Worm (Caenorhabditis elegans): ENCODE data around the gene R07E4.5.

The R07E4.5 gene

DNA sequence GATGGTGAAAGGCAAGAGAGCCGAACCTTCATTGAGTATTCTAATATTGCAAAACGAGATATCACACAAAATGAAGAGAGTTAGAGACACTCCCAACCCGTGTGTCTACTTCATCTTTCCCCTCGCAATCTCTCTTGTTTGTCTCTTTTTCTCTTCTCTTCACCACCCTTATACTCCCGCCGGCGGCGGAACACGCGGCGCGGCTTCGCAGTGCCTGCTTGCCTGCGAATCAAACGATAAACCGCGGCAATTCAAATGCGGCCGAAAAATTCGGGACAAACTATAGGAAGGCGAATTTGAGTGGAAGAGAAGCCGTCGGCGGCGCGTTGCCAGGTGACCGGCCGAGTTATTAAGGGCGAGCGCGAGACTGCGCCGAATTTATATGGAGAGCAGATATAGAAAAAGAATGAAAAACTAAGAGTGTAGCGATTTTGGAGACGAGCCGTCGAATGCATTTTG, 31.6 kb upstream of the R07E4.5 start, which contains the start of gene klp-13 (continued):
- TF ChIP-seq C06A6.2 (GFP tag; conservative IDR thresholded peaks at IDR 0.05) (no peak), F10E7.11 (tag; optimal IDR thresholded peaks at IDR 0.05) (no peak), him-1 (tag; optimal IDR thresholded peaks at IDR 0.05) (no peak), ztf-26 (tag; optimal IDR thresholded peaks at IDR 0.05) (peak; percentile 10), lir-1 (GFP tag; conservative IDR thresholded peaks at IDR 0.05) (no peak), F39B2.1 (GFP tag; IDR thresholded peaks at IDR 0.05) (no peak), lin-26 (GFP tag; IDR thresholded peaks at IDR 0.05) (no peak), F37B4.10 (GFP tag; IDR thresholded peaks at IDR 0.05) (0 out of 2 replicates have a peak, but pooled peaks have one; percentile 86), dpl-1 (GFP tag; optimal IDR thresholded peaks at IDR 0.05) (peak; percentile 51), madf-6 (GFP tag; IDR thresholded peaks at IDR 0.05) (peak; percentile 61; the same call in 1 of the 2 replicates), mel-28 (tag; optimal IDR thresholded peaks at IDR 0.05; ENCODE audit: borderline replicate concordance) (no peak), ceh-27 (GFP tag; optimal IDR thresholded peaks at IDR 0.05) (peak; percentile 88), nfyb-1 (GFP tag; IDR thresholded peaks at IDR 0.05) (peak; percentile 77), snpc-1.1 (tag; optimal IDR thresholded peaks at IDR 0.05; ENCODE audit: insufficient read depth) (no peak), chd-7 (tag; optimal IDR thresholded peaks at IDR 0.05) (peak; percentile 64), B0336.3 (GFP tag; IDR thresholded peaks at IDR 0.05) (no peak; the same call in 1 of the 2 replicates), Y79H2A.3 (GFP tag; conservative IDR thresholded peaks at IDR 0.05) (no peak), ceh-40 (GFP tag; IDR thresholded peaks at IDR 0.05) (no peak), let-526 (GFP tag; IDR thresholded peaks at IDR 0.05) (no peak), K12H6.12 (tag; optimal IDR thresholded peaks at IDR 0.05) (peak; percentile 90), hlh-26 (GFP tag; conservative IDR thresholded peaks at IDR 0.05) (no peak), tlf-1 (GFP tag; optimal IDR thresholded peaks at IDR 0.05) (no peak), T07F8.4 (tag; optimal IDR thresholded peaks at IDR 0.05) (no peak), pbrm-1 (GFP tag; IDR thresholded peaks at IDR 0.05) (peak; percentile 48; the same call in 1 of the 2 replicates), F23B12.7 (tag; optimal IDR thresholded peaks at IDR 0.05; ENCODE audit: insufficient read depth) (peak; percentile 50), efl-1 (GFP tag; optimal IDR thresholded peaks at IDR 0.05) (peak; percentile 70), snpc-4 (GFP tag; optimal IDR thresholded peaks at IDR 0.05) (no peak), snpc-4 (tag; optimal IDR thresholded peaks at IDR 0.05) (peak in 1 of 4 experiments; percentile 57), T26A5.8 (tag; optimal IDR thresholded peaks at IDR 0.05) (no peak), B0035.1 (tag; optimal IDR thresholded peaks at IDR 0.05) (no peak), F57A8.1 (GFP tag; optimal IDR thresholded peaks at IDR 0.05) (peak; percentile 55), B0261.1 (tag; optimal IDR thresholded peaks at IDR 0.05) (no peak), ztf-18 (tag; optimal IDR thresholded peaks at IDR 0.05) (peak; percentile 30), ztf-22 (GFP tag; optimal IDR thresholded peaks at IDR 0.05) (no peak), Y67H2A.10 (GFP tag; conservative IDR thresholded peaks at IDR 0.05) (0 out of 2 replicates have a peak, but pooled peaks have one; percentile 49), ekl-4 (GFP tag; IDR thresholded peaks at IDR 0.05) (peak; percentile 81), Y95B8A.8 (GFP tag; IDR thresholded peaks at IDR 0.05) (no peak)

DNA sequence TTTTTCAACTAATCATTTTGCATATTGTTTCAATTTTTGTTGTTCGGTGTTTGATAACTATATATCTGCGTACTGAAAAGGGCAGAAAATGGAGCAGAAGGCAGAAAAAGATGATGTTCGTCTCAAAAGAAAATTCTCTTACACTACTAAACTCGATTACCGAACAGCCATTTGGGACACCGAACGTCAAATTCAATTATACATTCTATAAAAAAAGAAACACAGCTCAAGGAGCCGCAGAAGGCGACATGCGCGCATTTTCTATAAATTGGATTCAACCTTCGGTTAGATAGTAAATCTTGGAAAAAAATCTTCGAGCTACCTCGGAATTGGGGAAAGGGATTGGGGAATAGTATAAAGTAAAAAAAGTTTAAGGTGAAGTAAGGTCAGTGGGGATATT, 30.3 kb upstream of the R07E4.5 start:
- TF ChIP-seq sptf-2 (GFP tag; optimal IDR thresholded peaks at IDR 0.05) (no peak), Y79H2A.3 (GFP tag; conservative IDR thresholded peaks at IDR 0.05) (no peak), dox-1 (GFP tag; IDR thresholded peaks at IDR 0.05) (no peak), F52B5.7 (tag; optimal IDR thresholded peaks at IDR 0.05) (no peak), xnd-1 (tag; optimal IDR thresholded peaks at IDR 0.05) (no peak), rpc-1 (optimal IDR thresholded peaks at IDR 0.05) (no peak), rpc-1 (tag; optimal IDR thresholded peaks at IDR 0.05) (no peak), ztf-3 (GFP tag; optimal IDR thresholded peaks at IDR 0.05) (no peak), hmg-20 (GFP tag; IDR thresholded peaks at IDR 0.05) (no peak), ceh-79 (tag; optimal IDR thresholded peaks at IDR 0.05) (no peak)
